Fruit fly (Drosophila melanogaster) whole organism, pupa: ENCODE results near the gene cpo.
A peak's percentile ranks its signal among the peaks of the same experiment; 100 is the strongest.

Experiments
- CG10348 ChIP-seq: fragments of 200-800 bp; sonication (Bioruptor generic); IDR thresholded peaks from 2 replicates; pipeline ENCODE4 v1.3.6; 2022; ENCODE audit warnings: missing biosample characterization, missing genetic modification characterization
- CG12605 ChIP-seq: fragments of 200-800 bp; sonication (Bioruptor generic); IDR thresholded peaks from 2 replicates; pipeline ENCODE4 v1.3.6; 2022; ENCODE audit warnings: missing biosample characterization, missing genetic modification characterization
- CG13204 ChIP-seq: fragments of 200-800 bp; sonication (Bioruptor generic); optimal IDR thresholded peaks from 2 replicates; lab custom pipeline; 2018; ENCODE audit warnings: missing biosample characterization, mild to moderate bottlenecking, missing genetic modification characterization, moderate library complexity
- CG14655 ChIP-seq: fragments of 200-800 bp; sonication (Bioruptor generic); optimal IDR thresholded peaks from 3 replicates; lab custom pipeline; 2017; ENCODE audit warnings: mild to moderate bottlenecking, missing biosample characterization, missing genetic modification reagents, missing genetic modification characterization
- CG15710 ChIP-seq: fragments of 200-800 bp; sonication (Bioruptor generic); optimal IDR thresholded peaks from 2 replicates; lab custom pipeline; 2018; ENCODE audit warnings: missing biosample characterization, mild to moderate bottlenecking, missing genetic modification characterization, moderate library complexity
- CG17806 ChIP-seq: fragments of 200-800 bp; sonication (Bioruptor generic); optimal IDR thresholded peaks from 2 replicates; lab custom pipeline; 2018; ENCODE audit warnings: missing biosample characterization, mild to moderate bottlenecking, missing genetic modification characterization, moderate library complexity
- CG32121 ChIP-seq: fragments of 200-800 bp; sonication (Bioruptor generic); IDR thresholded peaks from 2 replicates; pipeline ENCODE4 v1.3.6; 2022; ENCODE audit warnings: missing biosample characterization, missing genetic modification characterization
- CG34367 ChIP-seq: fragments of 200-800 bp; sonication (Bioruptor generic); optimal IDR thresholded peaks from 2 replicates; lab custom pipeline; 2018; ENCODE audit warnings: missing biosample characterization, mild to moderate bottlenecking, missing genetic modification characterization
- CG4496 ChIP-seq: fragments of 200-800 bp; sonication (Bioruptor generic); IDR thresholded peaks from 3 replicates; pipeline ENCODE4 v1.3.6; 2022; ENCODE audit warnings: missing biosample characterization, missing genetic modification characterization
- CG8159 ChIP-seq: fragments of 200-800 bp; sonication (Bioruptor generic); optimal IDR thresholded peaks from 3 replicates; lab custom pipeline; 2018; ENCODE audit warnings: missing biosample characterization, mild to moderate bottlenecking, missing genetic modification characterization, moderate library complexity
- CG8301 ChIP-seq: fragments of 200-800 bp; sonication (Bioruptor generic); optimal IDR thresholded peaks from 2 replicates; lab custom pipeline; 2018; ENCODE audit warnings: missing biosample characterization, mild to moderate bottlenecking, missing genetic modification characterization
- CG9948 ChIP-seq: fragments of 200-800 bp; sonication (Bioruptor generic); optimal IDR thresholded peaks from 2 replicates; lab custom pipeline; 2018; ENCODE audit warnings: missing biosample characterization, mild to moderate bottlenecking, missing genetic modification characterization, moderate library complexity
- D1 ChIP-seq: fragments of 200-800 bp; sonication (Bioruptor generic); optimal IDR thresholded peaks from 2 replicates; lab custom pipeline; 2018; ENCODE audit warnings: missing biosample characterization, mild to moderate bottlenecking, missing genetic modification characterization, moderate library complexity
- EcR ChIP-seq: fragments of 200-800 bp; sonication (Bioruptor generic); optimal IDR thresholded peaks from 3 replicates; lab custom pipeline; 2019; ENCODE audit warnings: missing biosample characterization, missing genetic modification characterization, mild to moderate bottlenecking, moderate library complexity, missing genetic modification reagents
- Ets98B ChIP-seq: fragments of 200-800 bp; sonication (Bioruptor generic); IDR thresholded peaks from 2 replicates; pipeline ENCODE4 v1.3.6; 2022; ENCODE audit warnings: missing biosample characterization, missing genetic modification characterization
- Pif1A ChIP-seq: fragments of 200-800 bp; sonication (Bioruptor generic); optimal IDR thresholded peaks from 3 replicates; lab custom pipeline; 2016; ENCODE audit warnings: missing biosample characterization, missing genetic modification characterization
- Pif1B ChIP-seq: fragments of 200-800 bp; sonication (Bioruptor generic); optimal IDR thresholded peaks from 3 replicates; lab custom pipeline; 2016; ENCODE audit warnings: missing biosample characterization, missing genetic modification characterization
- Snoo ChIP-seq: fragments of 200-800 bp; sonication (Bioruptor generic); optimal IDR thresholded peaks from 3 replicates; lab custom pipeline; 2017; ENCODE audit warnings: missing biosample characterization, mild to moderate bottlenecking, missing genetic modification characterization, inconsistent platforms
- fd96Ca ChIP-seq: fragments of 200-800 bp; sonication (Bioruptor generic); IDR thresholded peaks from 3 replicates; pipeline ENCODE4 v1.3.6; 2022; ENCODE audit warnings: missing biosample characterization, missing genetic modification characterization
- gl ChIP-seq: fragments of 200-800 bp; sonication (Bioruptor generic); optimal IDR thresholded peaks from 2 replicates; lab custom pipeline; 2018; ENCODE audit warnings: missing biosample characterization, mild to moderate bottlenecking, missing genetic modification characterization
- rn ChIP-seq: fragments of 200-800 bp; sonication (Bioruptor generic); IDR thresholded peaks from 2 replicates; pipeline ENCODE4 v1.3.6; 2022; ENCODE audit warnings: missing biosample characterization, missing genetic modification characterization

cpo gene

dm6 chr3R:17949362-17950121, 29.9 kb downstream of the cpo start:
- TF ChIP-seq Snoo (tag; lab: Kevin White, UChicago) (peak; percentile 59), CG9948 (peak; percentile 53), CG13204 (GFP tag; lab: Kevin White, UChicago) (no peak), CG17806 (peak; percentile 44), CG14655 (GFP tag; lab: Kevin White, UChicago) (peak; percentile 64), CG15710 (tag; lab: Kevin White, UChicago) (peak; percentile 53), CG8301 (tag; lab: Kevin White, UChicago) (peak; percentile 52), Ets98B (peak; percentile 39; the same call in 1 of the 2 replicates), CG32121 (GFP tag; lab: Robert Waterston, UW) (peak; percentile 72), CG4496 (GFP tag; lab: Robert Waterston, UW) (peak; percentile 67), D1 (tag; lab: Kevin White, UChicago) (no peak), CG8159 (tag; lab: Kevin White, UChicago) (peak; percentile 61), fd96Ca (GFP tag; lab: Robert Waterston, UW) (peak; percentile 77), CG10348 (0 out of 2 replicates have a peak, but pooled peaks have one; percentile 33), EcR (GFP tag; lab: Kevin White, UChicago) (no peak), Pif1B (peak; percentile 46), CG34367 (tag; lab: Kevin White, UChicago) (peak; percentile 16), rn (GFP tag; lab: Robert Waterston, UW) (no peak), gl (tag; lab: Kevin White, UChicago) (no peak), CG12605 (no peak), Pif1A (GFP tag; lab: Kevin White, UChicago) (peak; percentile 68)

- TF ChIP-seq CG9948, result no peak
Measured at dm6 chr3R:17950398-17950797, 30.8 kb downstream of the cpo start.

dm6 chr3R:17951285-17951684, 31.7 kb downstream of the cpo start:
- TF ChIP-seq EcR (GFP tag; lab: Kevin White, UChicago) (peak; percentile 29), CG4496 (GFP tag; lab: Robert Waterston, UW) (no peak)

- TF ChIP-seq CG8159 (tag; lab: Kevin White, UChicago), result peak; percentile 40
- peak; percentile 16 for TF ChIP-seq CG14655 (GFP tag; lab: Kevin White, UChicago)
- TF ChIP-seq CG10348, result no peak
Measured at dm6 chr3R:17951780-17952179, 32.1 kb downstream of the cpo start.

- TF ChIP-seq CG12605 (no peak), EcR (GFP tag; lab: Kevin White, UChicago) (no peak), CG8301 (tag; lab: Kevin White, UChicago) (no peak), CG32121 (GFP tag; lab: Robert Waterston, UW) (no peak), CG10348 (no peak), CG8159 (tag; lab: Kevin White, UChicago) (no peak), CG34367 (tag; lab: Kevin White, UChicago) (no peak), CG15710 (tag; lab: Kevin White, UChicago) (no peak), gl (tag; lab: Kevin White, UChicago) (no peak), fd96Ca (GFP tag; lab: Robert Waterston, UW) (no peak), CG9948 (no peak), CG14655 (GFP tag; lab: Kevin White, UChicago) (no peak), Pif1B (no peak), Pif1A (GFP tag; lab: Kevin White, UChicago) (no peak), rn (GFP tag; lab: Robert Waterston, UW) (no peak), CG17806 (no peak), CG4496 (GFP tag; lab: Robert Waterston, UW) (no peak), CG13204 (GFP tag; lab: Kevin White, UChicago) (no peak), D1 (tag; lab: Kevin White, UChicago) (no peak)
- TF ChIP-seq, all 21 proteins: peak for 0
Measured at dm6 chr3R:17952412-17952811, 32.8 kb downstream of the cpo start.

dm6 chr3R:17953884-17954283, 34.3 kb downstream of the cpo start:
- TF ChIP-seq CG14655 (GFP tag; lab: Kevin White, UChicago) (peak; percentile 47), CG12605 (no peak), CG8301 (tag; lab: Kevin White, UChicago) (peak; percentile 17), gl (tag; lab: Kevin White, UChicago) (no peak), CG4496 (GFP tag; lab: Robert Waterston, UW) (peak; percentile 52; the same call in 1 of the 3 replicates), CG8159 (tag; lab: Kevin White, UChicago) (no peak)

dm6 chr3R:17955737-17956136, 36.1 kb downstream of the cpo start:
- no peak for TF ChIP-seq rn (GFP tag; lab: Robert Waterston, UW)
- TF ChIP-seq D1 (tag; lab: Kevin White, UChicago), result no peak
- peak; percentile 38 for TF ChIP-seq CG9948
- TF ChIP-seq CG12605, result no peak; the same call in 1 of the 2 replicates
- no peak for TF ChIP-seq fd96Ca (GFP tag; lab: Robert Waterston, UW)
- peak; percentile 79 for TF ChIP-seq CG14655 (GFP tag; lab: Kevin White, UChicago)
- peak; percentile 58; the same call in 1 of the 3 replicates for TF ChIP-seq CG4496 (GFP tag; lab: Robert Waterston, UW)
- TF ChIP-seq CG15710 (tag; lab: Kevin White, UChicago), result no peak
- 0 out of 2 replicates have a peak, but pooled peaks have one; percentile 11 for TF ChIP-seq Ets98B
- TF ChIP-seq Pif1A (GFP tag; lab: Kevin White, UChicago), result no peak
- no peak for TF ChIP-seq CG13204 (GFP tag; lab: Kevin White, UChicago)
- no peak for TF ChIP-seq EcR (GFP tag; lab: Kevin White, UChicago)
- TF ChIP-seq CG10348, result no peak
- TF ChIP-seq CG8159 (tag; lab: Kevin White, UChicago), result peak; percentile 15
- peak; percentile 14 for TF ChIP-seq Pif1B
- TF ChIP-seq CG34367 (tag; lab: Kevin White, UChicago), result no peak
- peak; percentile 70 for TF ChIP-seq CG8301 (tag; lab: Kevin White, UChicago)
- peak; percentile 27 for TF ChIP-seq CG17806
- TF ChIP-seq Snoo (tag; lab: Kevin White, UChicago), result no peak
- no peak for TF ChIP-seq gl (tag; lab: Kevin White, UChicago)
- peak; percentile 42; the same call in 1 of the 2 replicates for TF ChIP-seq CG32121 (GFP tag; lab: Robert Waterston, UW)
